Worm (Caenorhabditis elegans): ENCODE data around the gene R09A8.5.

R09A8.5 gene

ce11 chrX:12661091-12661526 is 20.8 kb upstream of the R09A8.5 start (continued):
- TF ChIP-seq nhr-232 (tag; optimal IDR thresholded peaks at IDR 0.05), result peak; percentile 81
- no peak for TF ChIP-seq lim-6 (tag; optimal IDR thresholded peaks at IDR 0.05)
- peak; percentile 85 for TF ChIP-seq elt-2 (tag; optimal IDR thresholded peaks at IDR 0.05)
- no peak for TF ChIP-seq fkh-10 (GFP tag; optimal IDR thresholded peaks at IDR 0.05)
- no peak for TF ChIP-seq pqm-1 (tag; optimal IDR thresholded peaks at IDR 0.05)
- TF ChIP-seq F13H6.1 (tag; optimal IDR thresholded peaks at IDR 0.05), result peak; percentile 70
- TF ChIP-seq sox-4 (tag; optimal IDR thresholded peaks at IDR 0.05), result peak; percentile 75
- TF ChIP-seq unc-3 (GFP tag; conservative IDR thresholded peaks at IDR 0.05), result peak; percentile 53
- TF ChIP-seq unc-3 (tag; optimal IDR thresholded peaks at IDR 0.05), result peak; percentile 44
- TF ChIP-seq tbx-7 (tag; optimal IDR thresholded peaks at IDR 0.05), result peak; percentile 49
- TF ChIP-seq ceh-22 (tag; optimal IDR thresholded peaks at IDR 0.05), result no peak
- peak; percentile 92 for TF ChIP-seq hlh-6 (tag; optimal IDR thresholded peaks at IDR 0.05)
- peak; percentile 77 for TF ChIP-seq madf-2 (tag; optimal IDR thresholded peaks at IDR 0.05)
- peak; percentile 64 for TF ChIP-seq dmd-4 (tag; optimal IDR thresholded peaks at IDR 0.05; ENCODE audit: borderline replicate concordance)
- peak; percentile 81 for TF ChIP-seq unc-86 (tag; optimal IDR thresholded peaks at IDR 0.05)
- TF ChIP-seq hlh-30 (tag; optimal IDR thresholded peaks at IDR 0.05; ENCODE audit: insufficient read depth), result peak; percentile 84
- TF ChIP-seq fkh-6 (tag; optimal IDR thresholded peaks at IDR 0.05), result peak; percentile 64

ce11 chrX:12659814-12660213 is 19.5 kb upstream of the R09A8.5 start, which contains the start of gene C02B4.3:
Gene C02B4.3 (minus strand): TSS chrX:12659847.
- TF ChIP-seq ceh-18 (tag; optimal IDR thresholded peaks at IDR 0.05) (no peak), nfya-1 (tag; optimal IDR thresholded peaks at IDR 0.05) (no peak), hlh-15 (tag; optimal IDR thresholded peaks at IDR 0.05) (no peak)

ce11 chrX:12656420-12657033 is 16.2 kb upstream of the R09A8.5 start:
- TF ChIP-seq elt-4 (tag; optimal IDR thresholded peaks at IDR 0.05), result no peak
- TF ChIP-seq mec-3 (tag; optimal IDR thresholded peaks at IDR 0.05; ENCODE audit: borderline replicate concordance), result peak; percentile 14
- TF ChIP-seq nfya-1 (tag; optimal IDR thresholded peaks at IDR 0.05), result no peak
- TF ChIP-seq ref-2 (tag; optimal IDR thresholded peaks at IDR 0.05), result peak; percentile 0

- TF ChIP-seq ahr-1 (tag; optimal IDR thresholded peaks at IDR 0.05), result no peak
- peak; percentile 44 for TF ChIP-seq sdc-2 (tag; optimal IDR thresholded peaks at IDR 0.05)
- no peak for TF ChIP-seq unc-42 (tag; optimal IDR thresholded peaks at IDR 0.05)
- peak; percentile 83 for TF ChIP-seq elt-4 (tag; optimal IDR thresholded peaks at IDR 0.05)
- TF ChIP-seq ceh-14 (tag; optimal IDR thresholded peaks at IDR 0.05), result peak; percentile 16
- peak; percentile 6 for TF ChIP-seq ref-2 (tag; optimal IDR thresholded peaks at IDR 0.05)
- TF ChIP-seq ceh-48 (tag; optimal IDR thresholded peaks at IDR 0.05), result no peak
- no peak for TF ChIP-seq pha-2 (tag; optimal IDR thresholded peaks at IDR 0.05)
- no peak for TF ChIP-seq unc-55 (GFP tag; optimal IDR thresholded peaks at IDR 0.05)
- peak; percentile 5 for TF ChIP-seq fkh-6 (tag; optimal IDR thresholded peaks at IDR 0.05)
- no peak for TF ChIP-seq elt-2 (tag; optimal IDR thresholded peaks at IDR 0.05)
- TF ChIP-seq hlh-6 (tag; optimal IDR thresholded peaks at IDR 0.05), result peak; percentile 81
These were observed 15.0 kb upstream of the R09A8.5 start for ce11 chrX:12655339-12655875.

ce11 chrX:12646546-12647167 is 6.3 kb upstream of the R09A8.5 start, which contains the start of gene zmp-5:
Gene zmp-5 (plus strand): TSS chrX:12647117.
- TF ChIP-seq pqm-1 (tag; optimal IDR thresholded peaks at IDR 0.05), result no peak
- TF ChIP-seq ceh-34 (tag; optimal IDR thresholded peaks at IDR 0.05), result no peak
- no peak for TF ChIP-seq zip-5 (tag; optimal IDR thresholded peaks at IDR 0.05)
- no peak for TF ChIP-seq nhr-11 (tag; optimal IDR thresholded peaks at IDR 0.05)
- no peak for TF ChIP-seq hlh-30 (tag; optimal IDR thresholded peaks at IDR 0.05; ENCODE audit: insufficient read depth)
- TF ChIP-seq tbx-7 (tag; optimal IDR thresholded peaks at IDR 0.05), result no peak
- no peak for TF ChIP-seq che-1 (tag; optimal IDR thresholded peaks at IDR 0.05)
- no peak for TF ChIP-seq odd-2 (tag; optimal IDR thresholded peaks at IDR 0.05)
- TF ChIP-seq pros-1 (tag; optimal IDR thresholded peaks at IDR 0.05), result no peak
- no peak for TF ChIP-seq elt-4 (tag; optimal IDR thresholded peaks at IDR 0.05)
- no peak for TF ChIP-seq C38D4.7 (GFP tag; optimal IDR thresholded peaks at IDR 0.05)
- no peak for TF ChIP-seq hlh-13 (GFP tag; optimal IDR thresholded peaks at IDR 0.05)
- TF ChIP-seq ceh-31 (tag; optimal IDR thresholded peaks at IDR 0.05), result no peak
- TF ChIP-seq unc-55 (GFP tag; optimal IDR thresholded peaks at IDR 0.05), result no peak
- no peak for TF ChIP-seq sox-2 (GFP tag; IDR thresholded peaks at IDR 0.05)

All from whole organism, late embryonic.